ENCODE assay signal across 1 fruit fly cellular context in genomic region chrX:2306307-2306706, dm6.
TF ChIP-seq lines count a peak whose summit lies in the region.

No protein-coding gene starts in this region.

TF ChIP-seq in whole organism, embryonic, 481 proteins besides CTCF, POLR2A, EP300 and RAD21 (continued from another document and continues in another):
- TF ChIP-seq CG4854 (GFP tag; optimal IDR thresholded peaks at IDR 0.05; lab: Kevin White, UChicago) (peak; percentile 15), pho (GFP tag; optimal IDR thresholded peaks at IDR 0.05; lab: Kevin White, UChicago) (peak; percentile 35), chm (GFP tag; IDR thresholded peaks at IDR 0.05; lab: Robert Waterston, UW) (0 out of 2 replicates have a peak, but pooled peaks have one; percentile 19), Hand (GFP tag; optimal IDR thresholded peaks at IDR 0.05; lab: Kevin White, UChicago) (no peak), CG12155 (GFP tag; optimal IDR thresholded peaks at IDR 0.05; lab: Kevin White, UChicago) (no peak), corto (GFP tag; optimal IDR thresholded peaks at IDR 0.05; lab: Kevin White, UChicago) (peak; percentile 18), CG14965 (GFP tag; optimal IDR thresholded peaks at IDR 0.05; lab: Kevin White, UChicago; ENCODE audit: borderline replicate concordance) (peak; percentile 12), CG31365 (tag; optimal IDR thresholded peaks at IDR 0.05; lab: Kevin White, UChicago) (no peak), CG4424 (GFP tag; optimal IDR thresholded peaks at IDR 0.05; lab: Kevin White, UChicago) (peak; percentile 67), CG8359 (GFP tag; optimal IDR thresholded peaks at IDR 0.05; lab: Kevin White, UChicago; ENCODE audit: borderline replicate concordance) (peak; percentile 2), ssp (GFP tag; IDR thresholded peaks at IDR 0.05; lab: Robert Waterston, UW) (peak; percentile 18; the same call in 1 of the 2 replicates), schlank (tag; optimal IDR thresholded peaks at IDR 0.05; lab: Kevin White, UChicago) (no peak), CG1603 (tag; optimal IDR thresholded peaks at IDR 0.05; lab: Kevin White, UChicago) (peak; percentile 79), dpn (GFP tag; optimal IDR thresholded peaks at IDR 0.05; lab: Kevin White, UChicago) (peak; percentile 47 to 73), pan (optimal IDR thresholded peaks at IDR 0.05; lab: Kevin White, UChicago) (no peak), pan (GFP tag; optimal IDR thresholded peaks at IDR 0.05 in 1 of 2, IDR thresholded peaks at IDR 0.05 in 1 of 2) (peak in 1 of 2 experiments; percentile 76), CG5180 (GFP tag; optimal IDR thresholded peaks at IDR 0.05; lab: Kevin White, UChicago) (peak; percentile 50), CG12299 (tag; optimal IDR thresholded peaks at IDR 0.05; lab: Kevin White, UChicago) (peak; percentile 17), dimm (GFP tag; IDR thresholded peaks at IDR 0.05; lab: Robert Waterston, UW) (no peak), CG3163 (GFP tag; optimal IDR thresholded peaks at IDR 0.05; lab: Kevin White, UChicago) (peak; percentile 45), unc-4 (GFP tag; IDR thresholded peaks at IDR 0.05; lab: Robert Waterston, UW; ENCODE audit: partially characterized antibody) (no peak), gcm2 (GFP tag; optimal IDR thresholded peaks at IDR 0.05; lab: Kevin White, UChicago) (peak; percentile 12), en (GFP tag; optimal IDR thresholded peaks at IDR 0.05; lab: Kevin White, UChicago) (no peak), CG14667 (GFP tag; IDR thresholded peaks at IDR 0.05; lab: Robert Waterston, UW) (no peak), Bteb2 (GFP tag; optimal IDR thresholded peaks at IDR 0.05; lab: Kevin White, UChicago) (no peak), nom (GFP tag; optimal IDR thresholded peaks at IDR 0.05; lab: Kevin White, UChicago) (peak; percentile 16), tx (GFP tag; optimal IDR thresholded peaks at IDR 0.05; lab: Kevin White, UChicago) (peak; percentile 45), Eip74EF (GFP tag; optimal IDR thresholded peaks at IDR 0.05; lab: Kevin White, UChicago) (peak in 1 of 2 experiments; percentile 35), Nf-YA (GFP tag; IDR thresholded peaks at IDR 0.05; lab: Robert Waterston, UW) (peak; percentile 34; the same call in 1 of the 2 replicates), CG3407 (GFP tag; optimal IDR thresholded peaks at IDR 0.05; lab: Kevin White, UChicago) (no peak), CG31441 (GFP tag; IDR thresholded peaks at IDR 0.05; lab: Robert Waterston, UW) (peak; percentile 70), CG4707 (GFP tag; optimal IDR thresholded peaks at IDR 0.05; lab: Kevin White, UChicago) (no peak), gfzf (GFP tag; optimal IDR thresholded peaks at IDR 0.05; lab: Kevin White, UChicago) (no peak), Hmx (GFP tag; optimal IDR thresholded peaks at IDR 0.05; lab: Kevin White, UChicago) (no peak), Atf3 (GFP tag; optimal IDR thresholded peaks at IDR 0.05; lab: Kevin White, UChicago) (no peak), CG11504 (tag; optimal IDR thresholded peaks at IDR 0.05; lab: Kevin White, UChicago) (peak; percentile 82), nerfin-2 (GFP tag; IDR thresholded peaks at IDR 0.05; lab: Robert Waterston, UW; ENCODE audit: partially characterized antibody) (no peak), Gsc (GFP tag; IDR thresholded peaks at IDR 0.05; lab: Robert Waterston, UW) (0 out of 2 replicates have a peak, but pooled peaks have one; percentile 10), z (GFP tag; IDR thresholded peaks at IDR 0.05; lab: Robert Waterston, UW) (no peak), zfh1 (GFP tag; IDR thresholded peaks at IDR 0.05; lab: Robert Waterston, UW) (peak; percentile 61; the same call in 2 of the 3 replicates), Xbp1 (GFP tag; optimal IDR thresholded peaks at IDR 0.05; lab: Kevin White, UChicago) (peak; percentile 59), dmrt99B (tag; optimal IDR thresholded peaks at IDR 0.05; lab: Kevin White, UChicago) (peak; percentile 88), CG4820 (GFP tag; optimal IDR thresholded peaks at IDR 0.05; lab: Kevin White, UChicago) (peak; percentile 28), CG3847 (GFP tag; IDR thresholded peaks at IDR 0.05; lab: Robert Waterston, UW) (peak; percentile 17; the same call in 1 of the 2 replicates), Hr39 (optimal IDR thresholded peaks at IDR 0.05; lab: Kevin White, UChicago) (no peak), CG17328 (GFP tag; IDR thresholded peaks at IDR 0.05; lab: Robert Waterston, UW) (0 out of 2 replicates have a peak, but pooled peaks have one; percentile 28), rib (GFP tag; IDR thresholded peaks at IDR 0.05; lab: Robert Waterston, UW) (no peak), lab (GFP tag; optimal IDR thresholded peaks at IDR 0.05; lab: Kevin White, UChicago) (peak; percentile 68), pb (GFP tag; optimal IDR thresholded peaks at IDR 0.05; lab: Kevin White, UChicago) (peak; percentile 50), CG13296 (GFP tag; optimal IDR thresholded peaks at IDR 0.05; lab: Kevin White, UChicago) (peak; percentile 50), CG33213 (GFP tag; optimal IDR thresholded peaks at IDR 0.05; lab: Kevin White, UChicago) (peak; percentile 7), Antp (GFP tag; optimal IDR thresholded peaks at IDR 0.05; lab: Kevin White, UChicago) (peak; percentile 59), al (GFP tag; IDR thresholded peaks at IDR 0.05; lab: Robert Waterston, UW) (no peak), CG10366 (GFP tag; IDR thresholded peaks at IDR 0.05; lab: Robert Waterston, UW) (peak; percentile 36; the same call in 1 of the 2 replicates), CG18262 (tag; optimal IDR thresholded peaks at IDR 0.05; lab: Kevin White, UChicago) (peak; percentile 59), sd (tag; optimal IDR thresholded peaks at IDR 0.05; lab: Kevin White, UChicago) (no peak), CG32767 (GFP tag; IDR thresholded peaks at IDR 0.05; lab: Robert Waterston, UW) (peak; percentile 68), CG9437 (GFP tag; optimal IDR thresholded peaks at IDR 0.05; lab: Kevin White, UChicago) (peak; percentile 53), Hr3 (GFP tag; optimal IDR thresholded peaks at IDR 0.05; lab: Kevin White, UChicago) (peak; percentile 36), zfh2 (GFP tag; optimal IDR thresholded peaks at IDR 0.05; lab: Kevin White, UChicago) (peak; percentile 2), CG6854 (GFP tag; optimal IDR thresholded peaks at IDR 0.05; lab: Kevin White, UChicago) (no peak), scrt (GFP tag; optimal IDR thresholded peaks at IDR 0.05; lab: Kevin White, UChicago) (peak; percentile 2), Camta (GFP tag; optimal IDR thresholded peaks at IDR 0.05; lab: Kevin White, UChicago) (peak; percentile 38), Hr78 (GFP tag; optimal IDR thresholded peaks at IDR 0.05; lab: Kevin White, UChicago) (no peak), her (GFP tag; optimal IDR thresholded peaks at IDR 0.05; lab: Kevin White, UChicago) (peak; percentile 33), slp2 (GFP tag; optimal IDR thresholded peaks at IDR 0.05; lab: Kevin White, UChicago) (peak; percentile 18), CG17802 (tag; optimal IDR thresholded peaks at IDR 0.05; lab: Kevin White, UChicago) (peak; percentile 10), tup (GFP tag; optimal IDR thresholded peaks at IDR 0.05; lab: Kevin White, UChicago) (no peak), CG3838 (GFP tag; optimal IDR thresholded peaks at IDR 0.05; lab: Kevin White, UChicago) (no peak), ken (GFP tag; IDR thresholded peaks at IDR 0.05; lab: Robert Waterston, UW) (peak; percentile 38; the same call in 1 of the 3 replicates), az2 (GFP tag; optimal IDR thresholded peaks at IDR 0.05; lab: Kevin White, UChicago) (peak; percentile 41), CG6813 (GFP tag; optimal IDR thresholded peaks at IDR 0.05; lab: Kevin White, UChicago) (no peak), CG6654 (GFP tag; optimal IDR thresholded peaks at IDR 0.05; lab: Kevin White, UChicago) (peak; percentile 3), hth (optimal IDR thresholded peaks at IDR 0.05; lab: Kevin White, UChicago) (no peak), CG1792 (GFP tag; optimal IDR thresholded peaks at IDR 0.05; lab: Kevin White, UChicago) (peak; percentile 13), CG2875 (GFP tag; optimal IDR thresholded peaks at IDR 0.05; lab: Kevin White, UChicago) (peak; percentile 10), Chrac-16 (GFP tag; optimal IDR thresholded peaks at IDR 0.05; lab: Kevin White, UChicago) (peak; percentile 38), CG9932 (GFP tag; IDR thresholded peaks at IDR 0.05; lab: Robert Waterston, UW) (no peak), CG9215 (GFP tag; IDR thresholded peaks at IDR 0.05; lab: Robert Waterston, UW) (peak; percentile 33; the same call in 1 of the 2 replicates), ci (GFP tag; IDR thresholded peaks at IDR 0.05; lab: Robert Waterston, UW) (peak; percentile 63), bigmax (GFP tag; optimal IDR thresholded peaks at IDR 0.05; lab: Kevin White, UChicago) (no peak), Six4 (GFP tag; optimal IDR thresholded peaks at IDR 0.05; lab: Kevin White, UChicago) (no peak), CG12659 (GFP tag; optimal IDR thresholded peaks at IDR 0.05; lab: Kevin White, UChicago) (peak; percentile 54), CG8388 (GFP tag; optimal IDR thresholded peaks at IDR 0.05; lab: Kevin White, UChicago) (peak; percentile 38), Aef1 (GFP tag; IDR thresholded peaks at IDR 0.05; lab: Robert Waterston, UW) (peak; percentile 56), Tbp (GFP tag; optimal IDR thresholded peaks at IDR 0.05; lab: Kevin White, UChicago) (no peak), Asciz (GFP tag; optimal IDR thresholded peaks at IDR 0.05; lab: Kevin White, UChicago) (peak; percentile 27), CG10147 (GFP tag; optimal IDR thresholded peaks at IDR 0.05; lab: Kevin White, UChicago) (no peak), CG17361 (GFP tag; IDR thresholded peaks at IDR 0.05; lab: Robert Waterston, UW) (peak; percentile 67), MESR4 (GFP tag; optimal IDR thresholded peaks at IDR 0.05; lab: Kevin White, UChicago) (no peak), Deaf1 (tag; optimal IDR thresholded peaks at IDR 0.05; lab: Kevin White, UChicago) (no peak), zf30C (GFP tag; optimal IDR thresholded peaks at IDR 0.05; lab: Kevin White, UChicago) (no peak), ERR (GFP tag; optimal IDR thresholded peaks at IDR 0.05; lab: Kevin White, UChicago) (no peak), Oaz (GFP tag; IDR thresholded peaks at IDR 0.05; lab: Robert Waterston, UW) (no peak), CG34422 (GFP tag; IDR thresholded peaks at IDR 0.05; lab: Robert Waterston, UW) (peak; percentile 70; the same call in 2 of the 3 replicates), CG2678 (tag; optimal IDR thresholded peaks at IDR 0.05; lab: Kevin White, UChicago) (peak; percentile 74), CG11093 (GFP tag; IDR thresholded peaks at IDR 0.05; lab: Robert Waterston, UW) (peak; percentile 53; the same call in 2 of the 3 replicates), psq (GFP tag; optimal IDR thresholded peaks at IDR 0.05; lab: Kevin White, UChicago) (peak; percentile 13), shn (GFP tag; optimal IDR thresholded peaks at IDR 0.05; lab: Kevin White, UChicago) (peak; percentile 53), esg (GFP tag; conservative IDR thresholded peaks at IDR 0.05; lab: Robert Waterston, UW) (peak; percentile 61), sima (GFP tag; optimal IDR thresholded peaks at IDR 0.05; lab: Kevin White, UChicago) (no peak), D19B (GFP tag; optimal IDR thresholded peaks at IDR 0.05; lab: Kevin White, UChicago) (peak; percentile 22), pum (GFP tag; optimal IDR thresholded peaks at IDR 0.05; lab: Kevin White, UChicago) (peak; percentile 23), ewg (GFP tag; optimal IDR thresholded peaks at IDR 0.05; lab: Kevin White, UChicago) (peak; percentile 42), CG12236 (GFP tag; optimal IDR thresholded peaks at IDR 0.05; lab: Kevin White, UChicago) (peak; percentile 17), YL-1 (GFP tag; optimal IDR thresholded peaks at IDR 0.05; lab: Kevin White, UChicago) (no peak), sisA (GFP tag; IDR thresholded peaks at IDR 0.05; lab: Robert Waterston, UW) (peak; percentile 62), CG4730 (GFP tag; IDR thresholded peaks at IDR 0.05; lab: Robert Waterston, UW) (peak; percentile 56), CG7745 (tag; optimal IDR thresholded peaks at IDR 0.05; lab: Kevin White, UChicago) (no peak), unpg (GFP tag; optimal IDR thresholded peaks at IDR 0.05; lab: Kevin White, UChicago) (peak; percentile 59), lmd (GFP tag; IDR thresholded peaks at IDR 0.05; lab: Robert Waterston, UW) (peak; percentile 66), ttk (GFP tag; IDR thresholded peaks at IDR 0.05; lab: Robert Waterston, UW) (peak; percentile 54; the same call in 1 of the 2 replicates), Dll (GFP tag; IDR thresholded peaks at IDR 0.05; lab: Robert Waterston, UW; ENCODE audit: partially characterized antibody) (no peak), h (optimal IDR thresholded peaks at IDR 0.05; lab: Kevin White, UChicago) (no peak), Mrtf (GFP tag; IDR thresholded peaks at IDR 0.05; lab: Robert Waterston, UW) (0 out of 3 replicates have a peak, but pooled peaks have one; percentile 11), run (tag; optimal IDR thresholded peaks at IDR 0.05; lab: Kevin White, UChicago) (peak; percentile 21), eyg (GFP tag; optimal IDR thresholded peaks at IDR 0.05; lab: Kevin White, UChicago) (peak; percentile 31), CG17186 (GFP tag; optimal IDR thresholded peaks at IDR 0.05; lab: Kevin White, UChicago) (no peak), BtbVII (GFP tag; optimal IDR thresholded peaks at IDR 0.05; lab: Kevin White, UChicago) (peak; percentile 47), Adf1 (GFP tag; IDR thresholded peaks at IDR 0.05; lab: Robert Waterston, UW) (no peak), Ssrp (tag; optimal IDR thresholded peaks at IDR 0.05; lab: Kevin White, UChicago) (peak; percentile 60), CG42726 (GFP tag; IDR thresholded peaks at IDR 0.05; lab: Robert Waterston, UW; ENCODE audit: partially characterized antibody) (no peak), CG10209 (GFP tag; optimal IDR thresholded peaks at IDR 0.05; lab: Kevin White, UChicago) (peak; percentile 64), ap (GFP tag; IDR thresholded peaks at IDR 0.05; lab: Robert Waterston, UW) (peak; percentile 28; the same call in 1 of the 2 replicates), CG32532 (GFP tag; IDR thresholded peaks at IDR 0.05; lab: Robert Waterston, UW) (peak; percentile 15; the same call in 1 of the 2 replicates), ash1 (GFP tag; optimal IDR thresholded peaks at IDR 0.05; lab: Kevin White, UChicago) (no peak), ems (GFP tag; optimal IDR thresholded peaks at IDR 0.05; lab: Kevin White, UChicago) (peak; percentile 46), CG17359 (tag; optimal IDR thresholded peaks at IDR 0.05; lab: Kevin White, UChicago) (peak; percentile 70), bcd (GFP tag; optimal IDR thresholded peaks at IDR 0.05; lab: Kevin White, UChicago) (peak; percentile 69), Xrp1 (GFP tag; IDR thresholded peaks at IDR 0.05; lab: Robert Waterston, UW) (peak; percentile 61)
